Worm (Caenorhabditis elegans) whole organism, late embryonic: ENCODE results near the gene tag-276.

Experiments used
- C38D4.7 ChIP-seq: fragments of 200-800 bp; sonication (Bioruptor generic); optimal IDR thresholded peaks from 2 replicates; lab custom pipeline; 2018; ENCODE audit warnings: mild to moderate bottlenecking, missing genetic modification characterization, moderate library complexity, missing compliant biosample characterization
- K02D7.2 ChIP-seq: sonication (generic microtip); optimal IDR thresholded peaks from 2 replicates; lab custom pipeline; 2017; ENCODE audit warnings: mild to moderate bottlenecking, missing genetic modification characterization, missing compliant biosample characterization
- T23F11.4 ChIP-seq: fragments of 200-800 bp; sonication (Bioruptor generic); optimal IDR thresholded peaks from 2 replicates; lab custom pipeline; 2018; ENCODE audit warnings: mild to moderate bottlenecking, missing genetic modification characterization, missing compliant biosample characterization
- Y22D7AL.16 ChIP-seq: sonication (generic microtip); optimal IDR thresholded peaks from 2 replicates; lab custom pipeline; 2016; ENCODE audit warnings: missing genetic modification characterization, missing compliant biosample characterization
- ama-1 ChIP-seq: fragments of 150-350 bp; optimal IDR thresholded peaks from 2 replicates; lab custom pipeline; 2014
- ceh-14 ChIP-seq: sonication (generic microtip); optimal IDR thresholded peaks from 2 replicates; lab custom pipeline; 2016; ENCODE audit warnings: missing genotype, missing genetic modification characterization, missing compliant biosample characterization
- ceh-19 ChIP-seq: fragments of 200-800 bp; sonication (Bioruptor generic); optimal IDR thresholded peaks from 2 replicates; lab custom pipeline; 2018; ENCODE audit warnings: mild to moderate bottlenecking, missing genetic modification characterization, missing compliant biosample characterization
- ceh-2 ChIP-seq: sonication (generic microtip); optimal IDR thresholded peaks from 2 replicates; lab custom pipeline; 2016; ENCODE audit warnings: missing genotype, missing genetic modification characterization, missing compliant biosample characterization
- ceh-24 ChIP-seq: sonication (generic microtip); optimal IDR thresholded peaks from 2 replicates; lab custom pipeline; 2016; ENCODE audit warnings: mild to moderate bottlenecking, missing genetic modification characterization, missing compliant biosample characterization
- ceh-31 ChIP-seq: sonication (generic microtip); optimal IDR thresholded peaks from 2 replicates; lab custom pipeline; 2016; ENCODE audit warnings: missing genetic modification characterization, missing compliant biosample characterization
- ceh-34 ChIP-seq: sonication (generic microtip); optimal IDR thresholded peaks from 2 replicates; lab custom pipeline; 2016; ENCODE audit warnings: mild to moderate bottlenecking, missing genetic modification characterization, missing compliant biosample characterization
- ceh-9 ChIP-seq: sonication (generic microtip); optimal IDR thresholded peaks from 2 replicates; lab custom pipeline; 2016; ENCODE audit warnings: mild to moderate bottlenecking, missing genetic modification characterization, inconsistent platforms, missing compliant biosample characterization
- elt-2 ChIP-seq: sonication (generic microtip); optimal IDR thresholded peaks from 2 replicates; lab custom pipeline; 2016; ENCODE audit warnings: missing genetic modification reagents, missing genetic modification characterization, missing compliant biosample characterization
- elt-4 ChIP-seq: sonication (generic microtip); optimal IDR thresholded peaks from 2 replicates; lab custom pipeline; 2016; ENCODE audit warnings: missing genetic modification characterization, missing compliant biosample characterization
- ets-4 ChIP-seq: sonication (generic microtip); optimal IDR thresholded peaks from 2 replicates; lab custom pipeline; 2016; ENCODE audit warnings: missing genetic modification characterization, missing compliant biosample characterization
- fax-1 ChIP-seq: sonication (generic microtip); optimal IDR thresholded peaks from 2 replicates; lab custom pipeline; 2016; ENCODE audit warnings: missing genotype, missing genetic modification characterization, missing compliant biosample characterization
- gmeb-2 ChIP-seq: sonication (generic microtip); optimal IDR thresholded peaks from 2 replicates; lab custom pipeline; 2016; ENCODE audit warnings: missing genetic modification characterization, inconsistent platforms, missing compliant biosample characterization
- hlh-13 ChIP-seq: fragments of 200-800 bp; sonication (Bioruptor generic); optimal IDR thresholded peaks from 2 replicates; lab custom pipeline; 2018; ENCODE audit warnings: mild to moderate bottlenecking, missing genetic modification characterization, missing compliant biosample characterization
- hlh-30 ChIP-seq: sonication (generic microtip); optimal IDR thresholded peaks from 2 replicates; lab custom pipeline; 2017; ENCODE audit warnings: antibody characterized with exemption, missing genetic modification characterization, missing compliant biosample characterization; ENCODE audit not compliant: insufficient read depth
- hlh-6 ChIP-seq: sonication (generic microtip); optimal IDR thresholded peaks from 2 replicates; lab custom pipeline; 2016; ENCODE audit warnings: missing genotype, missing genetic modification characterization, missing compliant biosample characterization
- hlh-8 ChIP-seq: sonication (generic microtip); optimal IDR thresholded peaks from 2 replicates; lab custom pipeline; 2016; ENCODE audit warnings: missing genotype, missing genetic modification characterization, missing compliant biosample characterization
- nfya-1 ChIP-seq: sonication (generic microtip); optimal IDR thresholded peaks from 2 replicates; lab custom pipeline; 2017; ENCODE audit warnings: missing genetic modification characterization, mild to moderate bottlenecking, missing compliant biosample characterization, antibody characterized with exemption, moderate library complexity
- nhr-232 ChIP-seq: sonication (generic microtip); optimal IDR thresholded peaks from 2 replicates; lab custom pipeline; 2016; ENCODE audit warnings: missing genetic modification characterization, missing compliant biosample characterization
- npax-4 ChIP-seq: sonication (generic microtip); optimal IDR thresholded peaks from 2 replicates; lab custom pipeline; 2016; ENCODE audit warnings: missing genetic modification characterization, missing compliant biosample characterization
- odd-2 ChIP-seq: sonication (generic microtip); optimal IDR thresholded peaks from 2 replicates; lab custom pipeline; 2017; ENCODE audit warnings: antibody characterized with exemption, mild to moderate bottlenecking, missing genetic modification characterization, missing compliant biosample characterization
- pag-3 ChIP-seq: sonication (generic microtip); optimal IDR thresholded peaks from 2 replicates; lab custom pipeline; 2016; ENCODE audit warnings: missing compliant biosample characterization, missing genetic modification characterization, borderline replicate concordance
- pat-9 ChIP-seq: fragments of 200-800 bp; sonication (Bioruptor generic); optimal IDR thresholded peaks from 2 replicates; lab custom pipeline; 2018; ENCODE audit warnings: mild to moderate bottlenecking, missing genetic modification characterization, moderate library complexity, missing compliant biosample characterization
- pax-1 ChIP-seq: fragments of 150-350 bp; optimal IDR thresholded peaks from 2 replicates; lab custom pipeline; 2014; ENCODE audit warnings: missing biosample characterization, missing genetic modification characterization
- pros-1 ChIP-seq: fragments of 150-350 bp; optimal IDR thresholded peaks from 2 replicates; lab custom pipeline; 2014; ENCODE audit warnings: missing biosample characterization, missing genetic modification reagents, missing genetic modification characterization
- ref-2 ChIP-seq: sonication (generic microtip); optimal IDR thresholded peaks from 2 replicates; lab custom pipeline; 2016; ENCODE audit warnings: missing genetic modification characterization, missing compliant biosample characterization
- sdc-2 ChIP-seq: sonication (generic microtip); optimal IDR thresholded peaks from 2 replicates; lab custom pipeline; 2016; ENCODE audit warnings: missing genotype, missing genetic modification characterization, missing compliant biosample characterization
- sox-2 ChIP-seq: fragments of 200-800 bp; sonication (Bioruptor generic); IDR thresholded peaks from 2 replicates; pipeline ENCODE4 v1.3.6; 2022; ENCODE audit warnings: missing genetic modification reagents, missing genetic modification characterization, missing compliant biosample characterization
- sox-4 ChIP-seq: sonication (generic microtip); optimal IDR thresholded peaks from 2 replicates; lab custom pipeline; 2017; ENCODE audit warnings: mild to moderate bottlenecking, missing genetic modification characterization, inconsistent platforms, missing compliant biosample characterization
- syd-9 ChIP-seq: sonication (generic microtip); optimal IDR thresholded peaks from 2 replicates; lab custom pipeline; 2016; ENCODE audit warnings: mild to moderate bottlenecking, missing genetic modification characterization, moderate library complexity, missing compliant biosample characterization
- tbx-2 ChIP-seq: sonication (generic microtip); optimal IDR thresholded peaks from 2 replicates; lab custom pipeline; 2016; ENCODE audit warnings: missing genetic modification characterization, missing compliant biosample characterization
- ttx-3 ChIP-seq: sonication (generic microtip); optimal IDR thresholded peaks from 2 replicates; lab custom pipeline; 2016; ENCODE audit warnings: missing genetic modification reagents, missing genetic modification characterization, missing compliant biosample characterization
- unc-3 ChIP-seq, 2 experiments: fragments of 200-800 bp in 1 of 2; sonication (Bioruptor generic) in 1 of 2; sonication (generic microtip) in 1 of 2; conservative IDR thresholded peaks in 1 of 2; optimal IDR thresholded peaks in 1 of 2; 2 replicates each; pipeline versions ENCODE4 v1.3.6 to Lab custom; 2016 to 2022; ENCODE audit warnings: missing compliant biosample characterization in 2 of 2, missing genetic modification characterization in 2 of 2, missing genetic modification reagents in 1 of 2
- unc-55 ChIP-seq: sonication (generic microtip); optimal IDR thresholded peaks from 2 replicates; lab custom pipeline; 2017; ENCODE audit warnings: missing biosample characterization, missing genetic modification reagents, missing genetic modification characterization

tag-276 gene

DNA sequence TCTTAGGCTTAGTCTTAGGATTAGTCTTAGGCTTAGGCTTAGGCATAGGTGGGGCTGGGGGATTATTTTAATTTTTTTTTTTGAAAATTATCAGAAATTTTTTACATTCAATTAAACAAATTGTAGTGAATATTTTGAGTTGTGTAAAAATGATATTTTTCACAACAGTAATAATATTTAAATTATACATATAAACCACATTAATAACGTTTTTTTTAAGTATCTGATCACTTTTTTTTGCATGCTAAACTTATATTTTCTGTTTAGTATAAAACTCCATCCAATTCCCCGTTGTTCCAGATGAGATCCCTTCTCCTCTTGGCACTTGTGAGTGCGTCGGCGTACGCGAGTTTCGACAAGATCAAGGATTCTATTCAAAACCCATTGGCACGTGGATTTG lies 8.9 kb downstream of the tag-276 start, which contains the start of gene txdc-12.1:
Gene txdc-12.1 (plus strand): TSS at position 301 of the 400 bp plus-strand sequence.
- TF ChIP-seq pat-9 (no peak), nhr-232 (no peak), gmeb-2 (tag; lab: Kevin White, UChicago) (no peak), elt-4 (no peak), ceh-24 (tag; lab: Kevin White, UChicago) (no peak), hlh-30 (tag; lab: Kevin White, UChicago) (no peak), ceh-19 (GFP tag; lab: Kevin White, UChicago) (no peak), syd-9 (tag; lab: Kevin White, UChicago) (no peak), hlh-6 (no peak), sox-4 (tag; lab: Kevin White, UChicago) (no peak), hlh-13 (GFP tag; lab: Kevin White, UChicago) (no peak), ceh-14 (no peak), nfya-1 (no peak), npax-4 (tag; lab: Kevin White, UChicago) (no peak), elt-2 (tag; lab: Kevin White, UChicago) (no peak), ama-1 (no peak), C38D4.7 (no peak)
- TF ChIP-seq, all 69 proteins: peak for 0

DNA sequence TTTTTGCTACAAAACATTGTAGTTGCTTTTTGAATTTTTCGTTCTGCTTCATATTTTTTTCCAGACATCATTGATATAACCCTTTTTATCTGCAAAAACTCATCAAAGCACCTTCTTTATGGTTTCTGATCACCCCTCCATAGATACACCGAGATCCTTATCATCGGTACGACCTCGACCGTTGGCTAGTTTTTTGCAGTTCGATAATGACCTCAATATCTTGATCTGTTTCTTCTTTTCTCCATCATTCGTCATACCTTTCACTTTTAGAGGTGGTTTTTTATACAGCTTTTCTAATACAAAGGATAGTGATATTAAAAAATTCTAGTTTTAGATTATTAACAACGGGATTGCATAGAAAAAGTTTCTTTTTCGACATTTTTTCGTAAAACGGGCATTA lies 9.5 kb downstream of the tag-276 start:
- TF ChIP-seq hlh-30 (tag; lab: Kevin White, UChicago): no peak

DNA sequence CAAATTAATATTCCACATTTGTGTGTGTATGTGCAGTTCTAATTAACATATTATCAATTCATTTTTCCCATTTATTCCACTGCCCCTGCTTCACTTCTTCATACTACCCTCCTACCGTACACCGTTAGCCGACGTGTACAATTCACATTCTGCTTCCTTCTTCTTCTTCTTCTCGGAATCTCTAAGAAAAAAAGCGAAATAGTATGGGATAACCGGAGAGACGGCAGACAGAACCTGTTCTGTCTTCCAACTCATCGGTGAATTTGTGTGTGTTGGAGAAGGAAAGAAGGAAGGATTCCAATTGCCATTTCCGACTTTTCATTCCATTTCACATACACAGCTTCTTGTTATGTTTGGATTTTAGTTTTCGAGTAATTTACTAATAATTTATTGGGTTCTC lies 11.4 kb downstream of the tag-276 start:
- TF ChIP-seq ceh-24 (tag; lab: Kevin White, UChicago) (no peak), odd-2 (tag; lab: Kevin White, UChicago) (no peak), K02D7.2 (tag; lab: Kevin White, UChicago) (no peak), ceh-9 (tag; lab: Kevin White, UChicago) (no peak), hlh-6 (no peak), pax-1 (no peak), tbx-2 (tag; lab: Kevin White, UChicago) (no peak)

DNA sequence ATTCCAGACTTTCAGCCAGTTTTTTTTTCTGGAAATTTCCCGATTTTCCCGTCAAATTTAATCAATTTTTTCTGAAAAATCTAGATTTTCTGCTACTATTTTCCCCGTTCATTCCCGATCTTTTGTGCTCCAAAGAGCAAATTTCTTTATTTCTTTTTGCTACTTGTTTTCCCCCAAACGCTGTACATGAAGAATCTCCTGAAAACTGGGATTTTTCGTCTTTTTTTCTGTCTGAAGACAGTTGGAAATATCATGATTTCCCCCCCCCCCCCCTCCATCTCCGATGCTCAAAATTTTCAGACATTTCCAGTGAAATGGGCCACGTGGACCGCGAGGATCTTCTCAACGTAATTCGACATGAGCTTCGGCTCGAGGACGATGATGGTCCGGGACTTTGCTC lies 20.9 kb downstream of the tag-276 start, which contains the start of gene sinh-1:
Gene sinh-1 (plus strand): TSS at position 301 of the 400 bp plus-strand sequence.
- TF ChIP-seq ets-4 (tag; lab: Kevin White, UChicago) (no peak), elt-4 (no peak), ceh-31 (tag; lab: Kevin White, UChicago) (no peak), ceh-34 (tag; lab: Kevin White, UChicago) (no peak), ceh-2 (tag; lab: Kevin White, UChicago) (no peak), unc-3 (GFP tag; conservative IDR thresholded peaks at IDR 0.05; lab: Robert Waterston, UW) (no peak), unc-3 (tag; optimal IDR thresholded peaks at IDR 0.05; lab: Kevin White, UChicago) (no peak), sox-2 (GFP tag; lab: Robert Waterston, UW) (no peak), ttx-3 (tag; lab: Kevin White, UChicago) (no peak), pax-1 (no peak), pat-9 (no peak), pag-3 (tag; lab: Kevin White, UChicago) (no peak), gmeb-2 (tag; lab: Kevin White, UChicago) (no peak), nfya-1 (no peak)

DNA sequence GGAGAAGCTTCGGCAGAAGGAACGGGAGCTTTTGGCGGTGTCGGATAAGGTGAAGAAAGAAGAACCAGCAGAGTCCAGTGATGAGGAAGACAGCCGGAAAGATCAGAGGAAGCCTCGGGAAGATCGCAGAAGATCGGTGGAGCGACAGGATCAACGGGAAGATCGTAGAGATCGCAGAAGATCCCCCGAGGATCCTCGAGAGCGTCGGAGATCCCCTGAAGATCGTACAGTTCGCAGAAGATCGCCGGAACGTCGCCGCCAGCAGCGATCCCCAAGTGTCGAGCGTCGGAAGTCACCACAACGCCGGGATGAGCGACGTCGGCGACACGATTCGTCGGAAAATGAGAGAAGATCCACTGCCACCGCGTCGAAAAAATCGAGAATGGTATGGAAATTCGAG lies 22.8 kb downstream of the tag-276 start:
- no peak for TF ChIP-seq odd-2 (tag; lab: Kevin White, UChicago)
- no peak for TF ChIP-seq ama-1
- no peak for TF ChIP-seq unc-3 (GFP tag; conservative IDR thresholded peaks at IDR 0.05; lab: Robert Waterston, UW)
- no peak for TF ChIP-seq unc-3 (tag; optimal IDR thresholded peaks at IDR 0.05; lab: Kevin White, UChicago)
- TF ChIP-seq ets-4 (tag; lab: Kevin White, UChicago): no peak
- TF ChIP-seq ref-2: no peak
- no peak for TF ChIP-seq hlh-8 (tag; lab: Kevin White, UChicago)
- TF ChIP-seq unc-55: no peak
- no peak for TF ChIP-seq T23F11.4 (GFP tag; lab: Kevin White, UChicago)
- no peak for TF ChIP-seq fax-1 (tag; lab: Kevin White, UChicago)
- TF ChIP-seq sox-2 (GFP tag; lab: Robert Waterston, UW): no peak
- TF ChIP-seq ceh-31 (tag; lab: Kevin White, UChicago): no peak
- no peak for TF ChIP-seq ceh-2 (tag; lab: Kevin White, UChicago)
- no peak for TF ChIP-seq sdc-2 (tag; lab: Kevin White, UChicago)
- no peak for TF ChIP-seq Y22D7AL.16
- no peak for TF ChIP-seq ceh-19 (GFP tag; lab: Kevin White, UChicago)
- no peak for TF ChIP-seq nfya-1
- TF ChIP-seq K02D7.2 (tag; lab: Kevin White, UChicago): no peak
- no peak for TF ChIP-seq syd-9 (tag; lab: Kevin White, UChicago)
- TF ChIP-seq pros-1 (tag; lab: Kevin White, UChicago): no peak
